Fruit fly (Drosophila melanogaster) Kc167 (cell line): ENCODE results near the gene scramb2.

ENCODE experiments used
- Myc ChIP-seq: fragments of >200 bp; optimal IDR thresholded peaks from 2 replicates; lab custom pipeline; 2017; ENCODE audit warnings: missing external identifiers
- Sin3A ChIP-seq: fragments of >200 bp; optimal IDR thresholded peaks from 2 replicates; lab custom pipeline; 2018; ENCODE audit warnings: missing external identifiers
- h ChIP-seq: fragments of >200 bp; optimal IDR thresholded peaks from 3 replicates; lab custom pipeline; 2018; ENCODE audit warnings: missing external identifiers
- insv ChIP-seq: fragments of >200 bp; optimal IDR thresholded peaks from 3 replicates; lab custom pipeline; 2018; ENCODE audit warnings: missing external identifiers
- psq ChIP-seq: fragments of >200 bp; optimal IDR thresholded peaks from 2 replicates; lab custom pipeline; 2017; ENCODE audit warnings: missing external identifiers
- ttk ChIP-seq: sonication (Bioruptor generic); optimal IDR thresholded peaks from 2 replicates; lab custom pipeline; 2017; ENCODE audit warnings: missing external identifiers

Gene scramb2

DNA sequence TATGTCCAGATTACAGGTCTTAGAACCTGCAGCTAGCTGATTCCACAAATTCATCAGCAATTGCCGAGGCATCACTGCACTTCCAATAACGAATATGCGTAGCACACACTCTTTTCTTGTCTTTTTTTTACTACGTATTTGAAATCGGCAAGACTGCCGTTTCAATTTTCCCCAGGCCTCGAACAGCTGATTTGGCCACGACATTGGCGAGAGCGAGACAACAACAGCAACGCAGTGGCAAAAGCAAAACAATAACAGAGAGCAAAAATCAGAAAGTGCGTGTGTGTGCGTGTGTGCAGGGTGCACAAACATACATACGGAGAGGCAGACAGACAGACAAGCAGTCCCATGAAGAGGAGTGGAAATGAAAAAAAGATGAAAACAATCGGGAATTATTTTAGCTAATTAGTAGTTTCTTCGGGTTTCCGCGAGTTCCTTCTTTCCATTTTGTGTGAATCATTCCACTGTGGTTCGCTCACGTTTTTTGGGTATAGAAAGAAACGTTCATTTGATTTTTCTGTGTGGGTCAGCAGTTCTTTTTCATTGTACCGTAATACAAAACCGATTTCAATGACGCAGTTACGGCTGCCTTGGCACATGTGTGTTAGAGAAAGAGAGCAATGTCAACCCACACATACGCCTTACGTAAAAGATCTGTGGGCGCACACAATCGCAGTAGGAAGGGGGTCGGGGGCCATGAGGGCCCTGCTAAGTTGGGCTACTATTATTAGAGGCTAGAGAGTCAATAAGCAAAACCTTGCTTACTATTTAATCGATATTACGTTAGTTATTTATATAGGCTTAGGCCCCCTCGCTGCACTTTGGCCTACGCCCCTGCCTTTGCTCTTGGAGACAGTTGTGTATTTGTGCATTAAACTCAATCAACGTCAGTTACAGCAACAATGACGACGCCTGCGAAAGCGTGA lies 13.7 kb upstream of the scramb2 start:
- TF ChIP-seq Sin3A (lab: Kevin White, UChicago) (no peak), psq (lab: Kevin White, UChicago) (no peak), h (lab: Kevin White, UChicago) (peak; percentile 30), insv (lab: Kevin White, UChicago) (no peak), ttk (lab: Kevin White, UChicago) (no peak), Myc (lab: Kevin White, UChicago) (no peak)

DNA sequence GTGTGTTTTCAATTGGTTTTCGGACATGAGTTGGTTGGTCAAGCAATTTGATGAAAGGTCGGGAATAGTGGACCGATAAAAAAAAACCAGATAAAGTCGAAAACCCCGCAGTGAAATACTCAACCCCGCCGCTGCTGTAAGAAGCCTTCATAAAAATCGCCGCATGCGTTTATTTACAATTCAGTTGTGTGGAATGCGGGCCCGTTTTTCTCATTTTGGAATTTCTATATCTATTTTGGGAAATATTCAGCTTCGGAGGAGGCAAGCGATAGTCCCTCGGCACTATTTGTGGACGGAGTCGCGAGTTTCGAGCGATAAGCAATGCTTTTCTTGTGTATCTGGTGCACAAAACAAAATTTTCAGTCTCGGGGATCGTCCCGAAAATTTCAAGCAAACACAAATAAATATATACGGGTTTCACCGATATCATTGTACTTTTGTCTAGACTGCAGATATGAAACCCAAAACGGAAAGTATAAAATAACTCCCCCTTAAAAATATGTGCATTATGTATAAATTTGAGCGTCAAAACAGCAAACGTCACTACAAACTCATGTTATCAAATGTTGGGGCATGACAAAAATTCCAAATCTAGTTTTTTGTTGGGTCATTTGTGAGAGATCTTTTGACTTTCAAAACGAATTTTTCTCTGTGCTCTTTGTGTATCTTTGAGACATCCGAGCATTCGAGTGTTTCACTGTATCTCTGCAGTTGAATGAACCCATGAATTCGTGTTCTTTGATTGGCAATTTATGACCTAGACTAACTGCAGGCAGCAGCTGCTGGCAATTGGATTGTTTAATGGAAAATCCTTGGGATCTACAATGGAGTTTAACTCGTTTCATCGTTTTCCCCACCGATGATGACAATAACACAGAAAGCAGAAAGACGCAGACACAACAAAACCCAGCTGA lies 12.6 kb upstream of the scramb2 start:
- TF ChIP-seq ttk (lab: Kevin White, UChicago) (no peak), Sin3A (lab: Kevin White, UChicago) (no peak), insv (lab: Kevin White, UChicago) (no peak), Myc (lab: Kevin White, UChicago) (no peak), psq (lab: Kevin White, UChicago) (no peak), h (lab: Kevin White, UChicago) (no peak)

DNA sequence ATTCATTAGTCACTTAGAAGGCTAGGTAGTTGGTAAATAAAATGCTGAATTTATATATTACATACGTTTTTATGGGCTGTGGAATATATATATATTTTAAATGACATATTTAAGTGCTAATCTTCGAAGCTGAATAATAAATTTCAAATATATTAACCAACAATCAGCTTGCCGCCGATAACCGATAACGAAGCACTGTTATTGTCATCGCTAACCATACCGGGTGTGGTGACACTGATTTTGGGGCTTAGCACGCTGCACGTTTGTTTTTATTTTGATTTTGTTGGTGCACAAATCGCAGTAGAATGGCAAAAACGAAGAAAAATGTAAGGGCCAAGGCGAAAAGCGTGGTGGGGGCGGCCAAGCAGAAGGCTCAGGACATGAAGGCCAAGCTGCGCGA lies 8.2 kb upstream of the scramb2 start, which contains the start of gene CG16753:
CG16753 (plus strand) TSS at position 229 of the 400 bp plus-strand sequence.
- TF ChIP-seq Myc (lab: Kevin White, UChicago) = no peak
- no peak for TF ChIP-seq insv (lab: Kevin White, UChicago)
- no peak for TF ChIP-seq ttk (lab: Kevin White, UChicago)
- no peak for TF ChIP-seq Sin3A (lab: Kevin White, UChicago)
- no peak for TF ChIP-seq psq (lab: Kevin White, UChicago)
- no peak for TF ChIP-seq h (lab: Kevin White, UChicago)

DNA sequence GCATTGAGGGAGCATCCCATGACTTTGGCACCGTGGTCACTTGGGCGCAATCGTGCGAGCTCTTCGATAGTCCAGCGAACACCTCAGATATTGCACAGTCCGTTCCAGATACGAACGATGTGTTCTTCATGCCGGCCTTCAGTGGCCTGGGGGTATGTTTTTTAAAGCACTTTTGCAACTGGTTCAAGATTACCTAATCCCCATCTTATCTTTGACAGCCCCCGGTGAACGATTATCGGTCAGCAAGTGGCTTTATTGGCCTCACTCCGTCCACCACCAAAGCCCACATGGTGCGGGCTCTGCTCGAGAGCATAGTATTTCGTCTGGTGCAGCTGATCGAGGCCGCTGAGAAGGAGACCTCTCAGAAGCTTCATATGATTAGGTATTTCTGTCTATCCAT lies 7.5 kb upstream of the scramb2 start:
- no peak for TF ChIP-seq Myc (lab: Kevin White, UChicago)
- no peak for TF ChIP-seq insv (lab: Kevin White, UChicago)
- TF ChIP-seq Sin3A (lab: Kevin White, UChicago) = no peak
- no peak for TF ChIP-seq h (lab: Kevin White, UChicago)
- TF ChIP-seq psq (lab: Kevin White, UChicago) = no peak
- no peak for TF ChIP-seq ttk (lab: Kevin White, UChicago)

DNA sequence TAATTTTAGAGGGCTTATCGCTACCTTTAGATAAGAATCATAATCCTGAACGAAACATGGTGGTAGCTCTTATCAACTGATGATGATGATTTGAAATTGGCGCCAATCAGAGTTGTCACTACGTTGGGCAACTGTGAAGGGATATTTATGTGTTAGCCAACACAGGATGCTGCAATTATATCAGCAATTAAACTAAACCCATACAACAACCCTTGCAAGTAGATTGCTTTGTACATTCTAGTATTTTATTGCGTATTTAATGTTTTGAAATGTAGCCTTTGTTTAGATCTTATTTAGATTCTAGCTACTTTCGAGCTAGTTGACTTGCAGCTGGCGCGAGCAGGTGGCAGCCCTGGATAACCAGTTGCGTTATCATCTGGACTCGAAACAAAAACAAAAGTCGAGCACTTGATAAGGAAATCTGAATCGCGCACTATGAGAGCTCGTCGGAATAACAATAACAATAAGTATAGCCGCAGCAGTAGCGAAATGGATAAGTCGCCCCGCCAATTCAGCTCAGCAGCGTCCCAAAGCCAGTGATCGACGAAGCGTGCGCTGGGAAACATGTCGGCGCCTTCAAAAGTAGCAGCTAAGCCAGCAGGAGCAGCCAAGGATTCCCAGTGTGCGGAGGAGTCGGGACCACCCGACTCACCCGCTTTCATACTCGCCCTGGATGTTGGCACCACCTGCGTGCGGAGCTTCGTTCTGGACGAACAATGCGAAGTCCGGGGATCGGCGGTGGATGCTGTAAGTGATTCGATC lies 5.7 kb upstream of the scramb2 start, which contains the start of gene CG1271:
CG1271 (plus strand) TSS at position 405 of the 762 bp plus-strand sequence.
- TF ChIP-seq h (lab: Kevin White, UChicago) (no peak), Myc (lab: Kevin White, UChicago) (no peak), ttk (lab: Kevin White, UChicago) (no peak), psq (lab: Kevin White, UChicago) (no peak), insv (lab: Kevin White, UChicago) (no peak), Sin3A (lab: Kevin White, UChicago) (no peak)

DNA sequence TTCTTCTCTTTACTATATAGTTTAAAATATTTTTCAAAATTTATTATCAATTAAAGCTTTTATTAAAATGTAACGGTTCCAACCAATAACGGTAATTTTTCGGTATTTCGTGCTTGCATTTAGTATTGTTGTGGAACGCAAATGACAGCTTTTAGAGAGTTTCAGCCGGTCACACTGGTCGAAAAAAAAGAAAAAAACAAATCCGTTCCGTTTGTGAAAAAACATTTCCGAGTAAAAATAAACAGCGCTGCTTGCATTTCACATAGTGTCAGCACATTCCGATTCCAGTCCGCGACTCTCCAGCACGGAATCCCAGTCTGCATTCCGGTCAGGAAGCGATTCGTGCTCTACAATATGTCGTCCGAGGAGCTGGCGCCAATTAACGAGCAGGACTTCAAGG lies 3.6 kb upstream of the scramb2 start, which contains the start of gene CG32485:
CG32485 (plus strand) TSS at position 139 of the 400 bp plus-strand sequence.
- no peak for TF ChIP-seq Myc (lab: Kevin White, UChicago)
- TF ChIP-seq insv (lab: Kevin White, UChicago) = no peak
- TF ChIP-seq Sin3A (lab: Kevin White, UChicago) = no peak
- no peak for TF ChIP-seq h (lab: Kevin White, UChicago)
- TF ChIP-seq ttk (lab: Kevin White, UChicago) = no peak
- no peak for TF ChIP-seq psq (lab: Kevin White, UChicago)

DNA sequence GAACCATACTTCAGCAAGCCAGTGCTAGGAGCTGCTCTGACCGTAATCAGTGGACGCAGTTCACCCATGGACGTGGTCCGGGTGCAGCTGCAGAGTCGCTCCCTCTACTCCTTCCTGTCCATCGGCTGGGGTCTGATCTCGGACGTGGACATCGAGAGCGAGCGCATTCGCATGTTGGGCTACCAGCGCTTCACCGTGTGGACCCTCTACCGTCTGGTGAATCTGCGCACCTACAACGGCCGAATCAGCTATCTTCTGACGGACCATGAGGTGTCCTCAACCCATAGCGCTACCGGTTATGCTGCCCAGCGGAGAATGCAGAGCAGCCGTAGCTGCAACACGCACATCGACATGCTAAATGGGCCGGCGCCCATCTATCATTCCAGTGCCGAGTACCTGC lies 2.0 kb upstream of the scramb2 start:
- TF ChIP-seq h (lab: Kevin White, UChicago) (no peak), ttk (lab: Kevin White, UChicago) (no peak), Sin3A (lab: Kevin White, UChicago) (no peak), insv (lab: Kevin White, UChicago) (no peak), psq (lab: Kevin White, UChicago) (no peak), Myc (lab: Kevin White, UChicago) (no peak)

DNA sequence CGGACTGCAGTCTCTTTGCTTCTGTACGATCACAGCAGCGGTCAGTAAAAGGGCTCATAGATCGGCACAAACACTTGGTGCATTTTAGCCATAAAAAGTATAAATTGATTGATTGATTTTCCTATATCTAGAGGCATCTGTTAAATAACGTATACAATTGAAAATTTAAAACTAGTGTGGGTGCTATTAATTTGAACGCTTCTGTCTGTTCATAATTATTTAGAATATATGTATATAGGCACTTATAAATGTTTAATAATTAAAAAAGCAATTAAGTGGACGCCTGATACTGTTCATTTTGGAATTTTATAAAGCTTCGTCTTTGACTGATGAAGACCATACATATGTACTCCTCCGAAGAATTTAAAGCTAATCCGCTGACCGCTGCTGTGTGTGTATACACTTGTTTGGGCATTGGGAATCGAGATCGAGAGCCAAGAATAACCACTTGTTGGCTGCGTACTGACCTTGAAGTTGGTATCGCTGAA lies 1.3 kb downstream of the scramb2 start:
- no peak for TF ChIP-seq psq (lab: Kevin White, UChicago)

DNA sequence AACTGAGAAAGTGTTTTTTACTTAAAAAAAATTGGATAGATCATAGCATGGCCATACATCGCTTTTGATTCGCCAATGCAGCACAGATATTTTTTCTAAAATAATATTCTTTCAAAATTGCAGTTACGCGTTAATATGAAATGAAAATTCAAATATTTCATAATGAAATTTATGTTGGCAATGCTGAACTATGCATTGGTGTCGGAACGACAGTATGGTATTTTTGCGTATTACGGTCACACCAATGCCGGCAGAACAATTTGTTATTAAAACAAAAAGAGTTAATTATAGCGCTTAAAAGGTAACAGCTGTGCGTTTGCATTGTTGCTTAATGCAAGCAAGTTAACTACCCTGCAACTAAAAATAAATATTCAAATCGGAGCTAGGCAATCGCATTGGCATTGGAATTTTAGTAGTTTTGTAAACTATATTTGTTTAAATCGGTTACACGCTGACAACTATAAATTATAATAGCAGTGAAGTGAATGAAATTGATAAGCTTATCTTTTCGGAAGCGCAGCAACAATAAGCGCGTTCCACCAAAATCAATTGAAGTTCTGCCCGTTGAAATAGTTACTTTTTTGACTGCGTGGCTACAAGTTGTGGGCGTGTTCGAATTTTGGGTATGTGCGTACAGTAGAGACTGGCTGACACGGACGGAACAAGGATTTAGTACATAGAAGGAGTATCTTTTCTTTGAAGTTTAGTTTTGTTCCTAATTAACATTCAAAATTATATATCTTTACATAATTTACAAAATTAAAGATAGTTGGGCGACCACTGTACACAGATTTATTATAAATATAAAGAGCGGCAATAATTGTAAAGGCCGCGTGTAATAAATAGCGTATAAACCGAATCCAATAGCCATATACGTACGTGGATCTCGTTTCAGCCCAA lies 4.2 kb downstream of the scramb2 start, which contains the start of gene Prx4:
Prx4 (plus strand) TSS at position 210 of the 900 bp plus-strand sequence.
- TF ChIP-seq h (lab: Kevin White, UChicago) (no peak), insv (lab: Kevin White, UChicago) (no peak), Sin3A (lab: Kevin White, UChicago) (no peak), ttk (lab: Kevin White, UChicago) (no peak), Myc (lab: Kevin White, UChicago) (no peak), psq (lab: Kevin White, UChicago) (no peak)
